Worm (Caenorhabditis elegans): ENCODE results near the gene hlh-11.

The hlh-11 gene

DNA sequence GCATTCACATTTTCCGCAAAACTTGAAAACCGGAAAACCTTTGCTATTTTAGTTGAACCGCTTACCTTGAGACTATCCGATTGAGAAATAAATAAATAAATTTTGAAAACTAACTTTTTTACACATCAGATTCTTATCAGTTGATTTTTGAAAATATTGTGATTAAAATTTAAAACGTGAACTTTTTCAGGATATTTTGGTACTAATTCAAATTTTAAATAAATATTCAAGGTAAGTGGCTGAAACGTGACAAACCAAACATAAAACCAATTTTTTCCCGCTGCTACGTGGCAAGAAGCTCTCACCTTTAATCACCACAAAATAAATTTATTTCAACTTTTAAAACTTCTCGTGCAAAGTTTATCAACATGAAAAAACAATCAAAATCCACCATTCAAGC lies 32.4 kb downstream of the hlh-11 start, which contains the start of gene C15H7.3:
Gene C15H7.3 (minus strand): TSS at position 101 of the 400 bp plus-strand sequence.
- no peak for TF ChIP-seq nhr-11 (tag; optimal IDR thresholded peaks at IDR 0.05)
- TF ChIP-seq fkh-6 (tag; optimal IDR thresholded peaks at IDR 0.05) = no peak
- no peak for TF ChIP-seq F13H6.1 (tag; optimal IDR thresholded peaks at IDR 0.05)
- no peak for TF ChIP-seq eyg-1 (tag; optimal IDR thresholded peaks at IDR 0.05)
- no peak for TF ChIP-seq K09A11.1 (tag; optimal IDR thresholded peaks at IDR 0.05; ENCODE audit: insufficient read depth)
- TF ChIP-seq ceh-2 (tag; optimal IDR thresholded peaks at IDR 0.05) = no peak
- TF ChIP-seq Y22D7AL.16 (tag; optimal IDR thresholded peaks at IDR 0.05) = no peak
- TF ChIP-seq ama-1 (optimal IDR thresholded peaks at IDR 0.05) = no peak
- TF ChIP-seq lim-6 (tag; optimal IDR thresholded peaks at IDR 0.05) = no peak
- no peak for TF ChIP-seq hlh-30 (tag; optimal IDR thresholded peaks at IDR 0.05; ENCODE audit: insufficient read depth)
- TF ChIP-seq npax-4 (tag; optimal IDR thresholded peaks at IDR 0.05) = no peak
- TF ChIP-seq ahr-1 (tag; optimal IDR thresholded peaks at IDR 0.05) = no peak
- TF ChIP-seq ceh-24 (tag; optimal IDR thresholded peaks at IDR 0.05) = no peak
- TF ChIP-seq hlh-6 (tag; optimal IDR thresholded peaks at IDR 0.05) = no peak

DNA sequence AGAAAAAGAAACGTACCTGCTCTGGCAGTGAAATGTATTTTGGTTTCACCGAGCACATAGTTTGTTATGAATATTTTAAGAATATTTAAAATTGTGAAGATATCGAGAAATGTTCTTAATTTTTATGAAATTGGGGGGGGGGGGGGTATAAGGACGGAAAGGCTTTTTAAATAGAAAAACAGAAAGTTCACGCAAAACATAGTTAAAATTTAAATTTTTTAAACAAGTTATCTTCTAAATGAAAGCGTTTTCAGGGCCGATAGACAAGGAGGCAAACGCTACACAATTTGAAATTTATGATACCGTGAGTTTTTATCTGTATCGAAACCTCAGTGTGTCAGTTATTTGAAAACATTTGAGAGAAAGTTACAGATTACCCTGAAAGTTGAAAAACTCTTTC lies 36.3 kb downstream of the hlh-11 start, which contains the start of gene C15H7.4:
Gene C15H7.4 (minus strand): TSS at position 101 of the 400 bp plus-strand sequence.
- TF ChIP-seq syd-9 (tag; optimal IDR thresholded peaks at IDR 0.05) (no peak), pha-4 (tag; optimal IDR thresholded peaks at IDR 0.05) (no peak), elt-4 (tag; optimal IDR thresholded peaks at IDR 0.05) (no peak), gmeb-2 (tag; optimal IDR thresholded peaks at IDR 0.05) (no peak), ceh-14 (tag; optimal IDR thresholded peaks at IDR 0.05) (no peak), ceh-48 (tag; optimal IDR thresholded peaks at IDR 0.05) (no peak)

DNA sequence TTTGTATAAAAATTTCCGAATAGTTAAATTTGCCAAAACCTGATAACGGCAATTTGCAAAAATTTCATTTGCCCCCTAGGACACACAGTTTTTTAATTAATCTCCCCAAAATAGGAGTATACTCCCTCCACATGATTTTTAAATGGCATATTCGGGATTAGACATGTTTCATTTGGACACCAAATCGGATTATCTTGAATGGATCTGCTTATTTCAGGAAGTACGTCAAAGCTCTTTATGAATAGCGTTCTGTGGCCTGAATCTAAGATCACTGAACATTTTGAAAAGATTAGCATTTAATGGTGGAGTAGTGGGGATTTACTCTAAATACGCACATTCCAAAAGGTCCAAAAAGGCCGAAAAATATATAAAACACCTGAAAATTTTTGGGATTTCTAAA lies 39.1 kb downstream of the hlh-11 start:
- TF ChIP-seq ama-1 (optimal IDR thresholded peaks at IDR 0.05) (no peak), ceh-34 (tag; optimal IDR thresholded peaks at IDR 0.05) (no peak), K02D7.2 (tag; optimal IDR thresholded peaks at IDR 0.05) (no peak), pag-3 (tag; optimal IDR thresholded peaks at IDR 0.05; ENCODE audit: borderline replicate concordance) (no peak), npax-4 (tag; optimal IDR thresholded peaks at IDR 0.05) (no peak)

DNA sequence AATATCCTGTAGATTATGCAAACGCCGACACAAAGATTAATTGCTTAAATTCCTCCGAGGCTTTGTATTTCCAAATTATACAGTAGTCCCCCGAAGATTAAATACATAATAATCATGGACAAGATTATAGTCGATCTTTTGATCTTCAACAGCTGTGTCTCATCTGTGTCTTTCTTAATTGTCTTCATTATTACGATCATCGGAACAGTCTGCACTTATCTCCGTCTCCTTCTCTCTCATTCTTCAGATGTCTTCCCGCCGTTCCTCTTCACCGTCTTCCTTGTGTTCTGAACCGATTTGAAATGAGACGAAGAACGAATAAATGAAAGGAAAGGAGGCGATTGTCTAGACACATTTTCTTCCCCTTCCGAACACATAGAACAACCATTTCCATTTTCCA lies 41.6 kb downstream of the hlh-11 start:
- no peak for TF ChIP-seq nhr-11 (tag; optimal IDR thresholded peaks at IDR 0.05)
- peak; percentile 40 for TF ChIP-seq hlh-8 (tag; optimal IDR thresholded peaks at IDR 0.05)
- no peak for TF ChIP-seq ceh-34 (tag; optimal IDR thresholded peaks at IDR 0.05)

DNA sequence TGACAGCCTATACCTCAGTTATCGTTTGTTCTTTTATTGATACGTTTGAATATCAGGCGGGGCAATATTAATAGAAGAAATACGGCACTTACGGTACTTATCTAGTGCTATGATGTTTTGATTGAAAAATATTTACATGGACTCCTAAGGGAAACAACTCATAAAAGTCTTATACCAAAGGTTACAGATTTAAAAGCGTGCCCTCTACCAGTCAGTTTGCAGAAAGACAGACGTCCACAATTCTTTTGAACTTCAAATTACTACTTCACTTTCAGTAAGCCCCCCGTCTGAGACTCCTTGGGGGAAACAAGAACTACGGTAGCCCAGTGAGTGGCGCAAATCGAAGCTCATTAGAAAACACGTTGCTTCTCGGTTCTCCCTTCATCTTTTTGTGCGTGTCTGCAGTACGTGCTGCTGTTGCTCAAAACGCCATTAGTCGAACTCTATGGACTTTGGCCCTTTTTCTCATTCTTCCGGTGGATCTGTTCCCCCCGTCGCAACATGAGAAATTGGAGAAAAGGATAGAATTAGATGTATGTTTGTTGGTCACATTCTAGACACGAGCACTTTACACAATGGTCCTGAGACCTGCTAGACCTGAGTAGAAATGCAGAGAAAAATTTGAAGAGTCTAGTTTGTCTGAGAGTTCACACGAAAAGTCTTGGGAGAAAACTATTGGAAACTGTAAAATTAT lies 42.9 kb downstream of the hlh-11 start:
- TF ChIP-seq zip-5 (tag; optimal IDR thresholded peaks at IDR 0.05) = no peak
- TF ChIP-seq ceh-18 (tag; optimal IDR thresholded peaks at IDR 0.05) = peak; percentile 49

DNA sequence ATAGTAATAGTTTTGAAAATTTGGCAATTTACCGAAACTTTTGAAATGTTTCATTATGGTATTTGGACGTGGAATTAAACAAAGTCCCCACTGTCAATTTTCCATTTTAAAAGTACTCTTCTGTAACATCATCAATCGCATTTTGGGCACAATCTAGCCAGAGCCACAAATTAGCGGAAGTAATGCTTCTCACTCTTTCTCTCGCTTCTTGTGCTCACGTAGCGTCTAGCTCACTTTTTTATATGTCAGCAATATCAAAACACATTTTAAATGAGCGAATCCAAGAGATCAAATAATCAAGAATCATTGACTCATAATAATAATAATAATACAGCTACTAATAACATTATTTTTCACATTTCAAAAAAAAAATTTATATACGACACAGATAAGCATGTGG lies 44.4 kb downstream of the hlh-11 start:
- TF ChIP-seq fkh-10 (GFP tag; optimal IDR thresholded peaks at IDR 0.05) (no peak), hlh-15 (tag; optimal IDR thresholded peaks at IDR 0.05) (no peak), T23F11.4 (GFP tag; optimal IDR thresholded peaks at IDR 0.05) (no peak), dmd-4 (tag; optimal IDR thresholded peaks at IDR 0.05; ENCODE audit: borderline replicate concordance) (no peak), K09A11.1 (tag; optimal IDR thresholded peaks at IDR 0.05; ENCODE audit: insufficient read depth) (no peak), fax-1 (tag; optimal IDR thresholded peaks at IDR 0.05) (no peak), che-1 (tag; optimal IDR thresholded peaks at IDR 0.05) (no peak), tbx-7 (tag; optimal IDR thresholded peaks at IDR 0.05) (no peak), ceh-31 (tag; optimal IDR thresholded peaks at IDR 0.05) (no peak)
